Worm (Caenorhabditis elegans) whole organism, late embryonic: Measurements from ENCODE around the gene K07E12.2.

Experiments
- K09A11.1 ChIP-seq: sonication (generic microtip); optimal IDR thresholded peaks from 2 replicates; lab custom pipeline; 2017; ENCODE audit warnings: antibody characterized with exemption, mild to moderate bottlenecking, missing genetic modification characterization, missing compliant biosample characterization; ENCODE audit not compliant: insufficient read depth
- ama-1 ChIP-seq: fragments of 150-350 bp; optimal IDR thresholded peaks from 2 replicates; lab custom pipeline; 2014
- dmd-4 ChIP-seq: sonication (generic microtip); optimal IDR thresholded peaks from 2 replicates; lab custom pipeline; 2016; ENCODE audit warnings: borderline replicate concordance, missing genetic modification characterization, missing compliant biosample characterization
- elt-2 ChIP-seq: sonication (generic microtip); optimal IDR thresholded peaks from 2 replicates; lab custom pipeline; 2016; ENCODE audit warnings: missing genetic modification reagents, missing genetic modification characterization, missing compliant biosample characterization
- madf-2 ChIP-seq: sonication (generic microtip); optimal IDR thresholded peaks from 2 replicates; lab custom pipeline; 2017; ENCODE audit warnings: missing genetic modification characterization, missing compliant biosample characterization
- nhr-232 ChIP-seq: sonication (generic microtip); optimal IDR thresholded peaks from 2 replicates; lab custom pipeline; 2016; ENCODE audit warnings: missing genetic modification characterization, missing compliant biosample characterization
- pax-1 ChIP-seq: fragments of 150-350 bp; optimal IDR thresholded peaks from 2 replicates; lab custom pipeline; 2014; ENCODE audit warnings: missing biosample characterization, missing genetic modification characterization
- pha-2 ChIP-seq: sonication (generic microtip); optimal IDR thresholded peaks from 2 replicates; lab custom pipeline; 2017; ENCODE audit warnings: mild to moderate bottlenecking, missing genetic modification characterization, missing compliant biosample characterization
- rnt-1 ChIP-seq: sonication (generic microtip); optimal IDR thresholded peaks from 2 replicates; lab custom pipeline; 2016; ENCODE audit warnings: missing genetic modification characterization, missing compliant biosample characterization
- sox-2 ChIP-seq: fragments of 200-800 bp; sonication (Bioruptor generic); IDR thresholded peaks from 2 replicates; pipeline ENCODE4 v1.3.6; 2022; ENCODE audit warnings: missing genetic modification reagents, missing genetic modification characterization, missing compliant biosample characterization
- sox-4 ChIP-seq: sonication (generic microtip); optimal IDR thresholded peaks from 2 replicates; lab custom pipeline; 2017; ENCODE audit warnings: mild to moderate bottlenecking, missing genetic modification characterization, inconsistent platforms, missing compliant biosample characterization
- unc-42 ChIP-seq: sonication (generic microtip); optimal IDR thresholded peaks from 2 replicates; lab custom pipeline; 2016; ENCODE audit warnings: missing genotype, missing genetic modification characterization, missing compliant biosample characterization
- unc-86 ChIP-seq: sonication (generic microtip); optimal IDR thresholded peaks from 2 replicates; lab custom pipeline; 2016; ENCODE audit warnings: missing genetic modification characterization, missing compliant biosample characterization

DNA sequence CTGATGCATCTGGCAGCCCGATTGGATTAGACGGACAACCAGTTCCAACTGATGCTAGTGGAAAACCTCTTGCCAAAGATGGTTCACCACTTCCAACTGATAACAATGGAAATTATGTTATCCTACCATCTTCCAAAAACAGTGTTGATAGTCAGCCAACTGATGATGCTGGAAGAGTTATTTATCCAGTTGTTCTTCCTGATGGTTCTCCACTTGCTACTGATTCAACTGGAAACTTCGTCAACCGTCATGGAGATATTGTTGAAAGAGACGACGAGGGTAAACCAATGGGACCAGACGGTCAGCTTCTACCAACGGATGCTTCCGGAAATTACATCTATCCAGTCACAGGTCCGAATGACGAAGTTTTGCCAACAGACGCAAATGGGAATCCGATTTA is 19.7 kb downstream of the K07E12.2 start:
- TF ChIP-seq elt-2 (tag; lab: Kevin White, UChicago) (no peak), ama-1 (lab: Kevin White, UChicago) (no peak), madf-2 (tag; lab: Kevin White, UChicago) (no peak), rnt-1 (tag; lab: Kevin White, UChicago) (no peak), unc-42 (tag; lab: Kevin White, UChicago) (no peak), unc-86 (tag; lab: Kevin White, UChicago) (no peak), sox-2 (GFP tag; lab: Robert Waterston, UW) (no peak), sox-4 (tag; lab: Kevin White, UChicago) (no peak), pha-2 (no peak), pax-1 (tag; lab: Kevin White, UChicago) (no peak), K09A11.1 (tag; lab: Kevin White, UChicago) (no peak), dmd-4 (tag; lab: Kevin White, UChicago) (no peak), nhr-232 (no peak)
